Fruit fly (Drosophila melanogaster) whole organism, embryonic: ENCODE data around the gene CG33966.
A peak's percentile ranks its signal among the peaks of the same experiment; 100 is the strongest.

Experiments
- Antp ChIP-seq: fragments of 200-800 bp; sonication (Bioruptor generic); optimal IDR thresholded peaks from 3 replicates; lab custom pipeline; 2016; ENCODE audit warnings: missing biosample characterization, missing genetic modification characterization
- Atf6 ChIP-seq: fragments of 200-800 bp; sonication (Bioruptor generic); IDR thresholded peaks from 2 replicates; pipeline ENCODE4 v1.3.6; 2022; ENCODE audit warnings: missing biosample characterization, missing genetic modification characterization
- CG11696 ChIP-seq: fragments of 200-800 bp; sonication (Bioruptor generic); IDR thresholded peaks from 2 replicates; pipeline ENCODE4 v1.3.6; 2022; ENCODE audit warnings: missing biosample characterization, missing genetic modification characterization
- CG12236 ChIP-seq: fragments of 200-800 bp; sonication (Bioruptor generic); optimal IDR thresholded peaks from 2 replicates; lab custom pipeline; 2016; ENCODE audit warnings: missing biosample characterization, missing genetic modification characterization
- CG14014 ChIP-seq: fragments of 200-800 bp; sonication (Bioruptor generic); IDR thresholded peaks from 2 replicates; pipeline ENCODE4 v1.3.6; 2022; ENCODE audit warnings: missing biosample characterization, missing genetic modification characterization
- CG14860 ChIP-seq: fragments of 200-800 bp; sonication (Bioruptor generic); IDR thresholded peaks from 3 replicates; pipeline ENCODE4 v1.3.6; 2022; ENCODE audit warnings: missing biosample characterization, missing genetic modification characterization; ENCODE audit not compliant: partially characterized antibody
- CG1602 ChIP-seq: fragments of 200-800 bp; sonication (Bioruptor generic); optimal IDR thresholded peaks from 3 replicates; lab custom pipeline; 2016; ENCODE audit warnings: missing biosample characterization, missing genetic modification characterization
- CG17829 ChIP-seq: fragments of 200-800 bp; optimal IDR thresholded peaks from 2 replicates; lab custom pipeline; 2019; ENCODE audit warnings: missing biosample characterization, mild to moderate bottlenecking, missing genetic modification characterization, moderate library complexity
- CG18764 ChIP-seq: fragments of 200-800 bp; sonication (Bioruptor generic); optimal IDR thresholded peaks from 3 replicates; lab custom pipeline; 2016; ENCODE audit warnings: missing biosample characterization, missing genetic modification characterization
- CG2120 ChIP-seq: fragments of 200-800 bp; sonication (Bioruptor generic); optimal IDR thresholded peaks from 3 replicates; lab custom pipeline; 2016; ENCODE audit warnings: missing biosample characterization, missing genetic modification characterization
- CG3163 ChIP-seq: fragments of 200-800 bp; sonication (Bioruptor generic); optimal IDR thresholded peaks from 3 replicates; lab custom pipeline; 2016; ENCODE audit warnings: missing biosample characterization, missing genetic modification characterization
- CG3281 ChIP-seq: fragments of 200-800 bp; sonication (Bioruptor generic); optimal IDR thresholded peaks from 3 replicates; lab custom pipeline; 2017; ENCODE audit warnings: missing biosample characterization, mild to moderate bottlenecking, missing genetic modification characterization
- CG33213 ChIP-seq: fragments of 200-800 bp; sonication (Bioruptor generic); optimal IDR thresholded peaks from 3 replicates; lab custom pipeline; 2016; ENCODE audit warnings: missing biosample characterization, missing genetic modification characterization
- CG4424 ChIP-seq: fragments of 200-800 bp; sonication (Bioruptor generic); optimal IDR thresholded peaks from 3 replicates; lab custom pipeline; 2016; ENCODE audit warnings: missing biosample characterization, missing genetic modification characterization
- CG4820 ChIP-seq: fragments of 200-800 bp; sonication (Bioruptor generic); optimal IDR thresholded peaks from 3 replicates; lab custom pipeline; 2016; ENCODE audit warnings: missing biosample characterization, missing genetic modification characterization
- CG9609 ChIP-seq: fragments of 200-800 bp; sonication (Bioruptor generic); optimal IDR thresholded peaks from 3 replicates; lab custom pipeline; 2016; ENCODE audit warnings: missing biosample characterization, missing genetic modification characterization
- CG9817 ChIP-seq: fragments of 200-800 bp; sonication (Bioruptor generic); optimal IDR thresholded peaks from 2 replicates; lab custom pipeline; 2018; ENCODE audit warnings: missing biosample characterization, mild to moderate bottlenecking, missing genetic modification characterization, moderate library complexity
- CoRest ChIP-seq: fragments of 200-800 bp; sonication (Bioruptor generic); optimal IDR thresholded peaks from 3 replicates; lab custom pipeline; 2018; ENCODE audit warnings: missing biosample characterization, mild to moderate bottlenecking, missing genetic modification characterization, moderate library complexity
- D19A ChIP-seq: fragments of 200-800 bp; optimal IDR thresholded peaks from 3 replicates; lab custom pipeline; 2019; ENCODE audit warnings: missing biosample characterization, mild to moderate bottlenecking, missing genetic modification characterization, moderate library complexity
- Deaf1 ChIP-seq: fragments of 200-800 bp; optimal IDR thresholded peaks from 3 replicates; lab custom pipeline; 2019; ENCODE audit warnings: missing biosample characterization, mild to moderate bottlenecking, missing genetic modification characterization, moderate library complexity
- Dip2 ChIP-seq: fragments of 200-800 bp; sonication (Bioruptor generic); IDR thresholded peaks from 2 replicates; pipeline ENCODE4 v1.3.6; 2022; ENCODE audit warnings: missing biosample characterization, missing genetic modification characterization
- Drgx ChIP-seq: fragments of 200-800 bp; sonication (Bioruptor generic); IDR thresholded peaks from 2 replicates; pipeline ENCODE4 v1.3.6; 2022; ENCODE audit warnings: missing biosample characterization, missing genetic modification characterization
- Med ChIP-seq: fragments of 200-800 bp; sonication (Bioruptor generic); peaks from one replicate; lab custom pipeline; 2016; ENCODE audit warnings: missing biosample characterization, missing genetic modification characterization, mild to moderate bottlenecking, inconsistent platforms, moderate library complexity
- NC2α ChIP-seq: fragments of 200-800 bp; sonication (Bioruptor generic); optimal IDR thresholded peaks from 2 replicates; lab custom pipeline; 2016; ENCODE audit warnings: missing biosample characterization, missing genetic modification characterization
- PHDP ChIP-seq: fragments of 200-800 bp; sonication (Bioruptor generic); optimal IDR thresholded peaks from 3 replicates; lab custom pipeline; 2018; ENCODE audit warnings: missing biosample characterization, mild to moderate bottlenecking, missing genetic modification characterization, moderate library complexity
- Poxn ChIP-seq: fragments of 200-800 bp; sonication (Bioruptor generic); IDR thresholded peaks from 2 replicates; pipeline ENCODE4 v1.3.6; 2022; ENCODE audit warnings: missing biosample characterization, missing genetic modification characterization
- Rx ChIP-seq: fragments of 200-800 bp; sonication (Bioruptor generic); IDR thresholded peaks from 2 replicates; pipeline ENCODE4 v1.3.6; 2022; ENCODE audit warnings: missing biosample characterization, missing genetic modification characterization
- ato ChIP-seq: fragments of 200-800 bp; sonication (Bioruptor generic); IDR thresholded peaks from 2 replicates; pipeline ENCODE4 v1.3.6; 2022; ENCODE audit warnings: missing biosample characterization, missing genetic modification characterization; ENCODE audit not compliant: partially characterized antibody
- bab2 ChIP-seq: fragments of 200-800 bp; sonication (Bioruptor generic); optimal IDR thresholded peaks from 2 replicates; lab custom pipeline; 2016; ENCODE audit warnings: missing biosample characterization, missing genetic modification characterization
- bsh ChIP-seq, 2 experiments: fragments of 200-800 bp; sonication (Bioruptor generic); optimal IDR thresholded peaks; 2 replicates each; lab custom pipeline; 2017 to 2018; ENCODE audit warnings: mild to moderate bottlenecking in 2 of 2, missing biosample characterization in 2 of 2, missing genetic modification characterization in 2 of 2, moderate library complexity in 1 of 2
- chinmo ChIP-seq: fragments of 200-800 bp; sonication (Bioruptor generic); IDR thresholded peaks from 4 replicates; pipeline ENCODE4 v1.3.6; 2022; ENCODE audit warnings: missing biosample characterization, missing genetic modification characterization; ENCODE audit not compliant: partially characterized antibody
- crp ChIP-seq, 2 experiments: fragments of 200-800 bp; sonication (Bioruptor generic); optimal IDR thresholded peaks; 2 replicates in 1 of 2; 3 replicates in 1 of 2; lab custom pipeline; 2017; ENCODE audit warnings: missing biosample characterization in 2 of 2, missing genetic modification characterization in 2 of 2, mild to moderate bottlenecking in 1 of 2, moderate library complexity in 1 of 2
- ems ChIP-seq: fragments of 200-800 bp; sonication (Bioruptor generic); optimal IDR thresholded peaks from 3 replicates; lab custom pipeline; 2016; ENCODE audit warnings: missing biosample characterization, missing genetic modification characterization
- ewg ChIP-seq: fragments of 200-800 bp; sonication (Bioruptor generic); optimal IDR thresholded peaks from 3 replicates; lab custom pipeline; 2017; ENCODE audit warnings: mild to moderate bottlenecking, missing biosample characterization, missing genetic modification reagents, missing genetic modification characterization
- gcm ChIP-seq: fragments of 200-800 bp; sonication (Bioruptor generic); optimal IDR thresholded peaks from 2 replicates; lab custom pipeline; 2019; ENCODE audit warnings: missing biosample characterization, mild to moderate bottlenecking, missing genetic modification characterization, moderate library complexity
- grn ChIP-seq: fragments of 200-800 bp; sonication (Bioruptor generic); optimal IDR thresholded peaks from 3 replicates; lab custom pipeline; 2017; ENCODE audit warnings: missing biosample characterization, missing genetic modification characterization
- hkb ChIP-seq, 2 experiments: fragments of 200-800 bp in 1 of 2; fragments of >200 bp in 1 of 2; sonication (Bioruptor generic) in 1 of 2; IDR thresholded peaks in 1 of 2; optimal IDR thresholded peaks in 1 of 2; 2 replicates each; pipeline versions ENCODE4 v1.3.6 to Lab custom; 2017 to 2022; ENCODE audit warnings: missing biosample characterization in 1 of 2, missing genetic modification characterization in 1 of 2
- knrl ChIP-seq: fragments of 200-800 bp; sonication (Bioruptor generic); IDR thresholded peaks from 3 replicates; pipeline ENCODE4 v1.3.6; 2022; ENCODE audit warnings: missing biosample characterization, missing genetic modification characterization; ENCODE audit not compliant: partially characterized antibody
- otp ChIP-seq: fragments of 200-800 bp; sonication (Bioruptor generic); IDR thresholded peaks from 3 replicates; pipeline ENCODE4, ENCODE4 v1.3.6; 2022; ENCODE audit warnings: missing biosample characterization, missing genetic modification characterization
- pho ChIP-seq: fragments of 200-800 bp; sonication (Bioruptor generic); optimal IDR thresholded peaks from 2 replicates; lab custom pipeline; 2016; ENCODE audit warnings: missing biosample characterization, missing genetic modification characterization
- pita ChIP-seq: fragments of 200-800 bp; sonication (Bioruptor generic); optimal IDR thresholded peaks from 2 replicates; lab custom pipeline; 2017; ENCODE audit warnings: missing biosample characterization, mild to moderate bottlenecking, missing genetic modification characterization
- ranshi ChIP-seq: fragments of 200-800 bp; sonication (Bioruptor generic); IDR thresholded peaks from 2 replicates; pipeline ENCODE4 v1.3.6; 2022; ENCODE audit warnings: missing biosample characterization, missing genetic modification characterization
- sd ChIP-seq: fragments of 200-800 bp; sonication (Bioruptor generic); optimal IDR thresholded peaks from 3 replicates; lab custom pipeline; 2018; ENCODE audit warnings: missing biosample characterization, mild to moderate bottlenecking, missing genetic modification characterization, moderate library complexity
- tin ChIP-seq: fragments of 200-800 bp; sonication (Bioruptor generic); optimal IDR thresholded peaks from 3 replicates; lab custom pipeline; 2016; ENCODE audit warnings: missing biosample characterization, missing genetic modification characterization
- toy ChIP-seq: fragments of 200-800 bp; sonication (Bioruptor generic); IDR thresholded peaks from 2 replicates; pipeline ENCODE4 v1.3.6; 2022; ENCODE audit warnings: missing biosample characterization, missing genetic modification characterization
- wor ChIP-seq: fragments of 200-800 bp; sonication (Bioruptor generic); IDR thresholded peaks from 2 replicates; pipeline ENCODE4 v1.3.6; 2022; ENCODE audit warnings: missing biosample characterization, missing genetic modification characterization
- yki ChIP-seq: fragments of >200 bp; optimal IDR thresholded peaks from 3 replicates; lab custom pipeline; 2018

The CG33966 gene

DNA sequence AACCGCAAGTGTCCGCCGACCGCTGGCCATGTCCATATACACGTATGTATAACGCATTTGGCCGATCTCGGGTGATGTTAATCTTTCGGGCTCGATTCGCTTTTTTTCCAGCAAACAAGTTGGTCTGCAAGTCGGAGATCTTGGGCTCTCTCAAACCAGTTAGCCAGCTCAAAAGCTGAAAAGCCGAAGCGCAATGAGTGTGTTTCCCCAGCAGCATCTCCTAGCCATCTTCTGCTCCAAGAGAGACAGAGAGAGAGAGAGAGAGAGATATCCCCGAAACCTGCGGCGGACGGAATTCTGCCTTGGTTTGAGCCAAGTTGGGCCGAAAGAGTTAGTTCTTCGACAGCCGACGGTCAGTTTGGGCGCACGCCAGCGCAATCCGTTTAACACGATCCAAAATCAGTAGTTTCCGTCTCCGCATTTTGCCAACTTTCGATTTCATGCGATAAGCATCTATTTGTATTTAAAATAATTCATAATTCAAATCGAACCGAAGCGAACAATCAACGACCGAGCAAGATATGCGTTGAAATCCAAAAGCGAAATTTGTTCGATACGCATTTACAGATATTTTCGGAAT is 31.6 kb downstream of the CG33966 start (continued):
- TF ChIP-seq gcm (GFP tag; lab: Kevin White, UChicago) (no peak), chinmo (GFP tag; lab: Robert Waterston, UW) (peak; percentile 85; the same call in 3 of the 4 replicates), CG11696 (GFP tag; lab: Robert Waterston, UW) (no peak), CG1602 (GFP tag; lab: Kevin White, UChicago) (no peak), PHDP (tag; lab: Kevin White, UChicago) (no peak), Rx (GFP tag; lab: Robert Waterston, UW) (no peak), Atf6 (GFP tag; lab: Robert Waterston, UW) (no peak), hkb (optimal IDR thresholded peaks at IDR 0.05; lab: Kevin White, UChicago) (no peak), hkb (GFP tag; IDR thresholded peaks at IDR 0.05; lab: Robert Waterston, UW) (no peak), CG4424 (GFP tag; lab: Kevin White, UChicago) (no peak)

DNA sequence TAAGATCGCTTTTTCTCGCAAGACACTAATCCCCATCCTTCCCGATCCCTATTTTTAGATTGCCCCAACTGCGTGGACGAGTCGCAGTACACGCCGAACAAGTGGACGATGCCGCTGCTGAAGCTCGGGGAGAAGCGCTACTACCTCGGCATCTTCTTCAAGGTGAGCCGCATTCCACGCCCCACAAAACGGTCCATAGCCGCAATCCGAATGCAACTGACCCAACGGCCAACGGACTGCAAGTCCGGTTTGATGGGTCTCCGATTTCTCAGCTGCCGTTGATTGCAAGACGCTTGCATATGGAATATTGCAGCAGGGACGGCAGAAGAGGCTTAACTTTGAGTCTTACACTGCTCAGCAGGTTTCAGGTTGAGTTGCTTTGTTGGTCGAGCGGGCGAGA is 35.1 kb downstream of the CG33966 start:
- no peak for TF ChIP-seq toy (GFP tag; lab: Robert Waterston, UW)
- TF ChIP-seq CG4820 (GFP tag; lab: Kevin White, UChicago): no peak
- TF ChIP-seq sd: peak; percentile 85
- TF ChIP-seq CG9817 (tag; lab: Kevin White, UChicago): no peak
- no peak for TF ChIP-seq CG12236 (GFP tag; lab: Kevin White, UChicago)
- TF ChIP-seq CG14860 (GFP tag; lab: Robert Waterston, UW): 0 out of 3 replicates have a peak, but pooled peaks have one; percentile 10
- TF ChIP-seq Drgx (GFP tag; lab: Robert Waterston, UW): 0 out of 2 replicates have a peak, but pooled peaks have one; percentile 29
- TF ChIP-seq ato (GFP tag; lab: Robert Waterston, UW): 0 out of 2 replicates have a peak, but pooled peaks have one; percentile 21

dm6 chr3L:1275767-1276166 is 41.8 kb downstream of the CG33966 start, which contains the start of gene CG32333:
CG32333 (plus strand) TSS chr3L:1275956.
- TF ChIP-seq CG9609 (GFP tag; lab: Kevin White, UChicago) (no peak), grn (GFP tag; lab: Kevin White, UChicago) (no peak), Dip2 (GFP tag; lab: Robert Waterston, UW) (no peak), otp (GFP tag; lab: Robert Waterston, UW) (no peak), CG14014 (GFP tag; lab: Robert Waterston, UW) (no peak), yki (lab: Kevin White, UChicago) (no peak), wor (GFP tag; lab: Robert Waterston, UW) (no peak), D19A (no peak), bsh (GFP tag; optimal IDR thresholded peaks at IDR 0.05; lab: Kevin White, UChicago) (no peak), CG2120 (GFP tag; lab: Kevin White, UChicago) (no peak), CG33213 (no peak), pho (GFP tag; lab: Kevin White, UChicago) (no peak), ranshi (GFP tag; lab: Robert Waterston, UW) (peak; percentile 34; the same call in 1 of the 2 replicates), CG11696 (GFP tag; lab: Robert Waterston, UW) (no peak), CG3163 (GFP tag; lab: Kevin White, UChicago) (peak; percentile 71), CG17829 (tag; lab: Kevin White, UChicago) (no peak), bab2 (GFP tag; lab: Kevin White, UChicago) (no peak), Poxn (no peak), ems (GFP tag; lab: Kevin White, UChicago) (no peak), tin (no peak), CG18764 (GFP tag; lab: Kevin White, UChicago) (no peak), Deaf1 (tag; lab: Kevin White, UChicago) (peak; percentile 91), CG4424 (GFP tag; lab: Kevin White, UChicago) (no peak), CG3281 (GFP tag; lab: Kevin White, UChicago) (no peak), Antp (no peak), knrl (no peak), NC2α (GFP tag; lab: Kevin White, UChicago) (no peak), pita (no peak), CoRest (tag; lab: Kevin White, UChicago) (no peak), ewg (GFP tag; lab: Kevin White, UChicago) (peak; percentile 53), Med (GFP tag; lab: Kevin White, UChicago) (peak; percentile 67), crp (GFP tag; optimal IDR thresholded peaks at IDR 0.05; lab: Kevin White, UChicago) (no peak)
